Worm (Caenorhabditis elegans) whole organism, L3 larva: ENCODE results near the gene H35B03.2.

ENCODE experiments used
- ZK546.5 ChIP-seq: sonication (generic microtip); optimal IDR thresholded peaks from 2 replicates; lab custom pipeline; 2017; ENCODE audit warnings: missing biosample characterization, missing genetic modification characterization
- jun-1 ChIP-seq: fragments of 150-350 bp; optimal IDR thresholded peaks from 2 replicates; lab custom pipeline; 2014; ENCODE audit warnings: missing biosample characterization, missing genetic modification reagents, missing genetic modification characterization
- lin-39 ChIP-seq: fragments of 150-350 bp; optimal IDR thresholded peaks from 2 replicates; lab custom pipeline; 2018; ENCODE audit warnings: missing biosample characterization, missing genetic modification reagents, missing genetic modification characterization
- mdl-1 ChIP-seq: fragments of 150-350 bp; optimal IDR thresholded peaks from 2 replicates; lab custom pipeline; 2014; ENCODE audit warnings: missing biosample characterization, missing genetic modification characterization
- nhr-11 ChIP-seq: fragments of 150-350 bp; optimal IDR thresholded peaks from 2 replicates; lab custom pipeline; 2014; ENCODE audit warnings: missing biosample characterization, missing genetic modification characterization
- nhr-28 ChIP-seq: fragments of 150-350 bp; optimal IDR thresholded peaks from 2 replicates; lab custom pipeline; 2014; ENCODE audit warnings: missing biosample characterization, missing genetic modification characterization
- snpc-4 ChIP-seq: fragments of 150-350 bp; optimal IDR thresholded peaks from 2 replicates; lab custom pipeline; 2014; ENCODE audit warnings: missing biosample characterization, missing genetic modification characterization

- TF ChIP-seq ZK546.5 (tag; lab: Kevin White, UChicago) (no peak), snpc-4 (tag; lab: Kevin White, UChicago) (no peak), jun-1 (tag; lab: Kevin White, UChicago) (no peak), mdl-1 (tag; lab: Kevin White, UChicago) (no peak), lin-39 (tag; lab: Kevin White, UChicago) (no peak), nhr-11 (no peak), nhr-28 (no peak)
Measured at ce11 chrIV:5758695-5759094, 27.2 kb upstream of the H35B03.2 start.
